Worm (Caenorhabditis elegans): ENCODE measurements around the gene nape-1.

ce11 chrIV:3764012-3764549, 23.4 kb upstream of the nape-1 start:
- TF ChIP-seq dao-5 (tag; optimal IDR thresholded peaks at IDR 0.05) (no peak), W03F9.2 (tag; optimal IDR thresholded peaks at IDR 0.05) (no peak)

All from whole organism, L4/young adult.